Worm (Caenorhabditis elegans) whole organism, midembryonic: ENCODE data around the gene T16A9.3.

Source experiments
- T22C8.4 ChIP-seq: fragments of 200-800 bp; sonication (Bioruptor generic); IDR thresholded peaks from 2 replicates; pipeline ENCODE4 v1.3.6; 2022; ENCODE audit warnings: missing genetic modification characterization, missing compliant biosample characterization
- cog-1 ChIP-seq: sonication (generic microtip); optimal IDR thresholded peaks from 2 replicates; lab custom pipeline; 2016; ENCODE audit warnings: missing genetic modification characterization, missing compliant biosample characterization
- flt-1 ChIP-seq: fragments of 200-800 bp; sonication (Bioruptor generic); IDR thresholded peaks from 2 replicates; pipeline ENCODE4 v1.3.6; 2022; ENCODE audit warnings: missing genetic modification characterization, missing compliant biosample characterization
- klf-2 ChIP-seq: fragments of 200-800 bp; sonication (Bioruptor generic); conservative IDR thresholded peaks from 2 replicates; pipeline ENCODE4 v1.3.6; 2022; ENCODE audit warnings: missing genetic modification reagents, missing genetic modification characterization, missing compliant biosample characterization
- med-1 ChIP-seq: sonication (generic microtip); optimal IDR thresholded peaks from 2 replicates; lab custom pipeline; 2017; ENCODE audit warnings: missing genetic modification characterization, mild to moderate bottlenecking, missing compliant biosample characterization, antibody characterized with exemption, missing genetic modification reagents; ENCODE audit not compliant: insufficient read depth
- ref-1 ChIP-seq: fragments of 200-800 bp; sonication (Bioruptor generic); conservative IDR thresholded peaks from 2 replicates; pipeline ENCODE4 v1.3.6; 2022; ENCODE audit warnings: missing genetic modification reagents, missing genetic modification characterization, missing compliant biosample characterization
- tab-1 ChIP-seq: fragments of 200-800 bp; sonication (Bioruptor generic); IDR thresholded peaks from 2 replicates; pipeline ENCODE4 v1.3.6; 2022; ENCODE audit warnings: missing genetic modification characterization, missing compliant biosample characterization
- ztf-23 ChIP-seq: fragments of 200-800 bp; sonication (Bioruptor generic); IDR thresholded peaks from 2 replicates; pipeline ENCODE4 v1.3.6; 2022; ENCODE audit warnings: missing genetic modification reagents, missing genetic modification characterization, missing compliant biosample characterization
- ztf-29 ChIP-seq: fragments of 200-800 bp; sonication (Bioruptor generic); IDR thresholded peaks from 2 replicates; pipeline ENCODE4 v1.3.6; 2022; ENCODE audit warnings: missing genetic modification reagents, missing genetic modification characterization, missing compliant biosample characterization

DNA sequence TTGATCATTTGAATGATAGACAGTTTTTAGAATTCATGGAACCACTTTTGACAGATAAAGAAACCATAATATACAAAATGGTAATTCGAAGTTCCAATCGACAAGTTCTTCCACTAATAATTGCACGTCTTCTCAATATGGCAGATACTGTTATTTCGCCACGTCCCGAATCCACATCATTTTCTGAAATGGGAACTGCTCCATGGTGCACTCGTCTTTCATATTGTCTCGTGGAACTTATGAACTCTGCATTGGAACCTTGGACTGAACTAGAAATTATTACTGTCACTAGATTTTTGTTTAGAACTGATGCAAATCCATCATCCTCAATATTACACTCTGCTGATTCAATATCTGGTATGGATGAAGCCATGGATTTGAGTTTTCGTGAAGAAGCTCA, 18.2 kb upstream of the T16A9.3 start:
- TF ChIP-seq ref-1 (GFP tag; lab: Robert Waterston, UW) (no peak), klf-2 (GFP tag; lab: Robert Waterston, UW) (no peak), T22C8.4 (no peak), flt-1 (no peak), med-1 (GFP tag; lab: Kevin White, UChicago) (no peak), ztf-23 (no peak), cog-1 (tag; lab: Kevin White, UChicago) (no peak), tab-1 (GFP tag; lab: Robert Waterston, UW) (no peak), ztf-29 (GFP tag; lab: Robert Waterston, UW) (no peak)
